Fruit fly (Drosophila melanogaster): Measurements from ENCODE around the gene yip2.

yip2 gene

dm6 chr2L:9947738-9948519 is 32.9 kb downstream of the yip2 start (continued):
- TF ChIP-seq Sry-β (GFP tag; optimal IDR thresholded peaks at IDR 0.05) (peak; percentile 86), CG8089 (GFP tag; optimal IDR thresholded peaks at IDR 0.05) (no peak), Meics (GFP tag; optimal IDR thresholded peaks at IDR 0.05) (peak; percentile 9), nom (GFP tag; optimal IDR thresholded peaks at IDR 0.05) (peak; percentile 4), CG10462 (GFP tag; optimal IDR thresholded peaks at IDR 0.05) (no peak), CG14441 (GFP tag; IDR thresholded peaks at IDR 0.05) (peak; percentile 30; the same call in 1 of the 2 replicates), grn (GFP tag; optimal IDR thresholded peaks at IDR 0.05) (peak; percentile 66), Rfx (GFP tag; IDR thresholded peaks at IDR 0.05) (0 out of 2 replicates have a peak, but pooled peaks have one; percentile 13), Mrtf (GFP tag; IDR thresholded peaks at IDR 0.05) (no peak), CG9437 (GFP tag; optimal IDR thresholded peaks at IDR 0.05) (peak; percentile 67), her (GFP tag; optimal IDR thresholded peaks at IDR 0.05) (no peak), fd96Cb (tag; optimal IDR thresholded peaks at IDR 0.05) (no peak), Gug (GFP tag; IDR thresholded peaks at IDR 0.05) (no peak), Opbp (GFP tag; IDR thresholded peaks at IDR 0.05; ENCODE audit: partially characterized antibody) (no peak), lov (optimal IDR thresholded peaks at IDR 0.05) (no peak), lov (GFP tag; IDR thresholded peaks at IDR 0.05) (no peak), corto (GFP tag; optimal IDR thresholded peaks at IDR 0.05) (peak; percentile 67), sd (tag; optimal IDR thresholded peaks at IDR 0.05) (peak; percentile 88), Hey (tag; optimal IDR thresholded peaks at IDR 0.05) (peak; percentile 53), exex (tag; optimal IDR thresholded peaks at IDR 0.05) (peak; percentile 84), CG9876 (GFP tag; optimal IDR thresholded peaks at IDR 0.05) (no peak), Six4 (GFP tag; optimal IDR thresholded peaks at IDR 0.05) (no peak), CG17328 (GFP tag; IDR thresholded peaks at IDR 0.05) (no peak), cg (GFP tag; optimal IDR thresholded peaks at IDR 0.05) (peak; percentile 68), CG4404 (GFP tag; IDR thresholded peaks at IDR 0.05) (no peak), Scr (GFP tag; IDR thresholded peaks at IDR 0.05; ENCODE audit: partially characterized antibody) (no peak), Hr78 (GFP tag; optimal IDR thresholded peaks at IDR 0.05) (peak in 1 of 2 experiments; percentile 77), CG3995 (GFP tag; optimal IDR thresholded peaks at IDR 0.05) (peak; percentile 13)

- TF ChIP-seq CG17568 (GFP tag; optimal IDR thresholded peaks at IDR 0.05) (no peak), corto (GFP tag; optimal IDR thresholded peaks at IDR 0.05) (no peak), Jarid2 (GFP tag; optimal IDR thresholded peaks at IDR 0.05) (no peak), Dek (tag; optimal IDR thresholded peaks at IDR 0.05) (no peak), Ets65A (GFP tag) (peak; percentile 55), CG17802 (tag; optimal IDR thresholded peaks at IDR 0.05) (no peak), Myb (GFP tag; optimal IDR thresholded peaks at IDR 0.05) (no peak), CG7987 (GFP tag; optimal IDR thresholded peaks at IDR 0.05) (no peak), Mes4 (GFP tag; optimal IDR thresholded peaks at IDR 0.05) (no peak), Sry-β (GFP tag; optimal IDR thresholded peaks at IDR 0.05) (no peak), CG11695 (GFP tag; IDR thresholded peaks at IDR 0.05) (no peak), sna (GFP tag; IDR thresholded peaks at IDR 0.05; ENCODE audit: partially characterized antibody) (no peak), Fer3 (tag; optimal IDR thresholded peaks at IDR 0.05) (peak; percentile 16), Fer1 (GFP tag; optimal IDR thresholded peaks at IDR 0.05) (no peak), Hr78 (GFP tag; optimal IDR thresholded peaks at IDR 0.05) (peak in 1 of 2 experiments; percentile 28), CG34376 (GFP tag; optimal IDR thresholded peaks at IDR 0.05) (no peak), pb (GFP tag; optimal IDR thresholded peaks at IDR 0.05) (no peak)
Observed at dm6 chr2L:9948520-9948858, 33.4 kb downstream of the yip2 start.

All from whole organism, embryonic.